Fruit fly (Drosophila melanogaster) whole organism, larva: ENCODE results near the gene CG32708.
A peak's percentile ranks its signal among the peaks of the same experiment; 100 is the strongest.

Source experiments
- noc ChIP-seq: fragments of 200-800 bp; sonication (Bioruptor generic); optimal IDR thresholded peaks from 3 replicates; lab custom pipeline; 2019; ENCODE audit warnings: missing biosample characterization, mild to moderate bottlenecking, missing genetic modification characterization, moderate library complexity

The CG32708 gene

DNA sequence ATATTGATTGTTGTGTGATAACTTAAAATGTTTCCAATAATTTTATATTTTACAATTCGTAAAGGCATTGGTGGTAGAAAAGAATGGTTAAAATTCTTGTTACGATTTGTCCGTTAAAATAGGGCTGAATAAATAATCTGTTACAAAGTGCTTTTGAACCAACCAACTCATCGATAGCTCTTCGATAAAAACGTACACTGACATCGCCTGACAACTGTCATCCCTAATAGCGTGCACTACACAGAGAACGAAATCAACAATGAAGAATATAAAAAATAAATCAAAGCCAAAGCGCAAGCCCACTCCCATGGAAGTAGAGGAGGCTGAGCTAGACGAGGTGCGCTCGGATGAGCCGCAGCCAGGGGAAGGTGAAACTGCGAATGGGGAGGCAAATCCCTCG is at the start of gene CG32708:
TSS of gene CG32708 (plus strand) at position 207 of the 400 bp plus-strand sequence.
- TF ChIP-seq noc (tag; lab: Kevin White, UChicago), result no peak

DNA sequence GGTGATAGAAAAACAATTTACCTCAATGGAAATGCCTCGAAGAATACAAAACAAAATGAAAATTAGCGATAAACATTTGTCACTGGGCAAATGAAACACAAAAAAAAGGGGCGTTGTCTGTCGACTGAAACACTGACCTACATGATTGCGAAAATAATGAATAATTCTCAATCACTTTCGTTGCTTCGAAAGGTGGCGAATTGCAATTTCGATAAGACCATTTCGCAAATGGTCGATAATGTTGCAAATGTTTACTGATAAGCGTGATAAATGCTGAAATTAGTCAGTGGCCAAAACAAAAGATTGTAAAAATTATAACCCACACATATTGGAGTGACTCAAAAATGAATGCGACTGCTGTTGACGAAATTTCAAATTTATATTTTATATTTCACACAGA is 49.6 kb upstream of the CG32708 start:
- no peak for TF ChIP-seq noc (tag; lab: Kevin White, UChicago)

DNA sequence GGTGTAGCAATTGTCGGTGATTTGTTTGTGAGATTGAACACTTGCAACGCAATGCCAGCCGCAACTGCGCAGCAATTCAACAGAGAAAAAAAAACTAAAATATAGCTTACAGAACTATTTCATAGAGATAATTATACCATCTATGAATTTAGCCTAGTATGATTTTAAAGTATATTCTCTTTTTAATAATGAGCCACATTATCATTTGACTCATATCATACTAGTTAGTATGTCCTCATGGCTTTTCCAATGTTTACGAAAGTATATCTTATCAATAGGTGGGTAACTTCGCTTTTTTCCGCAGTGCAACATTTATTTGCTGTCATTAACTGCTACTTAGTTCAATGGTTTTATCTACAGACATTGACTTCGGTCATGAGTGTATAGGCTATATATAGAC is 47.0 kb upstream of the CG32708 start:
- no peak for TF ChIP-seq noc (tag; lab: Kevin White, UChicago)

DNA sequence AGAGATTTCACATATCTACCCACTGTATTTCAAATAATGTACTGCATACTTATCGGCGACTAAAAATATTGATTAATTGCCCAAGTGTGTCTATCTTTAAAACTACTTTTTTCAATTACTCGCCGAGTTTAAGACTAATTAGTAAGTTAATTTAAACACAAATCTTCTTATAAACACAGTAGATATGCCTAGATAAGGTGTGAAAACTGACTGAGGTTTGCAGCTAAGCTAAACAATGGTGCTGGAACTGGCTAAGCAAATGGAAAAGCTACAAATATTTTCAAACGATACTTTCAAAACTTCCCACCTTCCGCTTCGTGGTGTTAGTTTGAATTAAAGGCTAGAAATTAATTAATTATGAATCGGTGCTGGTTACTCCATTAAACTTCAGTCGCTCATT is 44.9 kb upstream of the CG32708 start:
- TF ChIP-seq noc (tag; lab: Kevin White, UChicago), result no peak

DNA sequence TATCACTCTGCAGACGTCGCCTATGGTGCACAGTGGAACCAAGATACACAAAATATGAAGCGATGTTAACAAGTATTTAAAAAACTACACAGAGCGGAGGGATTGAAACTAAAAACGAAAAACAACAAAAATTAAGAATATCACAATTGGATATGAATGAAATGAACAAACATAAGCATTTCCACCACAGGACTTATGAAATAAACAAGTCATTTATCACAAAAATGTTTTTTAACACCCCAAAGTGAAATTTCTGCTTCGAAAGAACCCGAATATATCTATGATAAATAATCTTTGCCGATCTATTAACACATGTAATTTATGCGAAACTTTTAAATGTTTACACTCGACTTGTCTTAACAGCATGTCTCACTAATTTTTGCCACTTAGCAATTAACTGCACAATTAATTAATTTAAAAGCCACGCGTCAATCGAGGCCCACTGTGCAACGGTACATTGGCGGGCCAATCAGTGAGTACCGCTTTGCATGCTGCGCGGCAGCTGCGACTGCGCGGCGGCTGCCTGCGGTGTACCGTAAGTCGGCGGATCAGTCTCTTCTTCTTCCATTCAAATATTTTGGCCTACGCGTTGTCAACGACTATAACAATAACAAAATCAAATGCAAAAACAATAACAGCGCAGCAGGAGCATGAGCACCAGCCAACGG is 43.8 kb upstream of the CG32708 start:
- no peak for TF ChIP-seq noc (tag; lab: Kevin White, UChicago)

DNA sequence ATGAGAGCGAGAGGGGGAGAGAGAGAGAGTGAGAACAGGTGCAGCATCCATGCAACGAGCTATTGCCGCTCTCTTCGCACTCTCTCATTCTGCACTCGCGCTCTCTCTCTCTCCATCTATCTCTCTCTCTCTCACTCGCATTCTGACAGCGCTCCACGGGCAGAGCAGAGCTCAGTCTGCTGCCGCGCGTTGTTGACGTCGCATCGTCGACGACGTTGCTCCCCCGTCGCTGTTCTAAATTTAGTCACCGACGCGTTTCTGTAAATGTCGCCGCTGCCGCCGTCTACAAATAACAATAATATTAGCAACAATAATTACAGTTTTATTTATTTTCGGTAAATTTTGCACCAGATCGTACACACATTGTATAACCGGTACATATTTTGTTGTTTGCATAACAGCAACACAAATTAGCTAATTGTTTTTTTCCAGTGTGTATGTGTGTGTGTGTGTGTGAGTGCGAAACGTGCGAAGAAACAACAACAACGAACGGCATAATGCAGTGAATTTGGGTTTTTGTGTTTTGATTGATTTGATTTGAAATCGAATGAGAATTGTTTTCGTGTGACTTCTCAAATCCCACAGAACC is 43.2 kb upstream of the CG32708 start:
- no peak for TF ChIP-seq noc (tag; lab: Kevin White, UChicago)

DNA sequence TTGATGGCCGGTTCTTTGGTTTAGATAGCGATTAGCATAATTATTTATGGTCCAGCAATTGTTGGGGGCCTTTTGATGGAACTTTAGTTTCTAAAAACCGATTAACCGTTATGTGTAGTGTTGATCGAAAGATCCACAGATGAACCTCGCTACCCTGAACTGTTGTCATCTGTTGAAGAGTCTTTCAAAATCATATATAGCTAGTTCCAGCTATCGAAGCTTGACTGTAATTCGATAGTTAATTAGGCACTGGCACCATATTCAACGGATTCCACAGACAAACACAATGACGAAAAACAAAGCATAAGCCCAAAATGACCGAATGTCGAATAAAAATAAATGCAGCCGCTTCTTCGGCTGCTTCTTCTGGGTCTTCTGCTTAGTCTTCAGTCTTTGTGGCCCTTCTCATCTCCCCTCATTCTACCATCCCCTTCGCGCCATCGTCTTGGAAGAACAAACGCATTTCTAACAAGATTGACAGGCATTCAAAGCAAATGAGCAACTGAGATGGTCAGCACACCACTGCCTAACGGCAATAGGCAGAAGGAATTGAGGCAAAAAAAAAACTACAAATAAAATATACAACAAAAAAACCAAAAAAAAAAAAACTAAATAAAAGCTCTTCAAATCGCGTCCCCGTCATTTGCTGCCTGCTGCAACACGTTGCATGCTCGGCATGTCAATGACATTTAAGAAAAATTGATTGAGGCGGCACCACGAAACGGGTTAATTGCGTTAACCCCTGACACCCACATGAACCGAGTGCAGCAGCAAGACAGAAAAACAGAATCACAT is 41.8 kb upstream of the CG32708 start:
- TF ChIP-seq noc (tag; lab: Kevin White, UChicago), result no peak

DNA sequence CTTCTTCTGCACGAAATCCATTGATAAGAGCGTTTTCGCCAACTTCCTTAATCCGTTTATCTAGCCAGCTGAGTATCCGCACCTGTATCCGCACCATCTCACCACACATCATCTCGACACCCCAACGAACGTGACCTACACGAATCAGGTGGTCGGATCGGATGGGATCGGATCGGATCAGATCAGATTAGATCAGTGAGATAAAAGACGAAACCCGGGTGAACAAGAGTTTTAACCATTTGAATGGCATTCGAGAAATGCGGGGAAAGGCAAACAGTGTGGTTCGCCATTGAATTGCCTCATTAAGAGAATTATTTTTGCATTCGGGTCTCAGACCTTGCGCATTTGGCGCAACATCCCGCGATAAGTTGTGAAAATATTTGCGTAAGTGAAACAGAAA is 40.9 kb upstream of the CG32708 start:
- no peak for TF ChIP-seq noc (tag; lab: Kevin White, UChicago)

DNA sequence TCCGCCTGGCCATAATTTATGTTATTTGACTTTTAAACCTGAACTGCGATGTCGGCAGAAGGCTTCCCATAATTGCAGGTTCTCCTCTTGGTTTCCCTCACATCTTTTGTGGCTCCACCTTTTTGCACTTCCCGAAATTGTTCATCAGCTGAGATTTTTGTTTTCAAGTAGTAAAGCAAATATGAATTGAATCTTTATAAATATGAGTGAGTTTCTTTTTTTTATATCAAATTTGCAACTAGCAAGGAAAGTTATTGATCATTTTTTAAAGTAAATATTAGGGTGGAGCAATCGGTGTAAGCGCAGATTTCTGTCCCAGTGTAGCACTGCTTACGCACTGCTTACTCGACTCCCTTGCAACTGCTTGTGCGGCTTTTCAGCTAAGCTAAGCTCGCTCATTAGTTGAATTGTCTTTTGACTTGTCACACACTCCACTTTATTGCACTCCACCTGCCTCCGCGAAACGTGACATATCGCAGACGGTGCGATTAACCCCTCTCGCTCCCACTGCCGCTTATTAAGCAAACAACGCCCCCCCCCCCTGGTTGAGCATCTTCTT is 39.3 kb upstream of the CG32708 start:
- no peak for TF ChIP-seq noc (tag; lab: Kevin White, UChicago)

DNA sequence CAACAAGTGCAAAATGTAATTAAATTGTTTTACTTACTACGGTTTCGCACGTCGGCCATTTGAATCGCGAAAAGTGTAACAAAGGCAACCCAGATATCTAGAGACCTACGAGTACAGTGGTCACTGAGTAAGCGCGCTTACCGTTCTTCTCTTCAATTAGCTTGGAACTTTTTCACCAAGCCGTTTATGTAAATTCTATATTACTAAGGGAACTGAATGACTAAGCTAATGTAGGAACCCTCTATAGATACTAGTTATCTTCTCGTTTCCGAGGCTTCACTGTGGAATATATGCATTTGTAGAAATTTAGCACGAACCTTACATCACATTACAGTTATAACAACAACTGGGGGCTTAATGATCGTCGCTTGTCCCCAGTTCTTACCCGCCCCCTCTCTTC is 38.7 kb upstream of the CG32708 start:
- no peak for TF ChIP-seq noc (tag; lab: Kevin White, UChicago)

DNA sequence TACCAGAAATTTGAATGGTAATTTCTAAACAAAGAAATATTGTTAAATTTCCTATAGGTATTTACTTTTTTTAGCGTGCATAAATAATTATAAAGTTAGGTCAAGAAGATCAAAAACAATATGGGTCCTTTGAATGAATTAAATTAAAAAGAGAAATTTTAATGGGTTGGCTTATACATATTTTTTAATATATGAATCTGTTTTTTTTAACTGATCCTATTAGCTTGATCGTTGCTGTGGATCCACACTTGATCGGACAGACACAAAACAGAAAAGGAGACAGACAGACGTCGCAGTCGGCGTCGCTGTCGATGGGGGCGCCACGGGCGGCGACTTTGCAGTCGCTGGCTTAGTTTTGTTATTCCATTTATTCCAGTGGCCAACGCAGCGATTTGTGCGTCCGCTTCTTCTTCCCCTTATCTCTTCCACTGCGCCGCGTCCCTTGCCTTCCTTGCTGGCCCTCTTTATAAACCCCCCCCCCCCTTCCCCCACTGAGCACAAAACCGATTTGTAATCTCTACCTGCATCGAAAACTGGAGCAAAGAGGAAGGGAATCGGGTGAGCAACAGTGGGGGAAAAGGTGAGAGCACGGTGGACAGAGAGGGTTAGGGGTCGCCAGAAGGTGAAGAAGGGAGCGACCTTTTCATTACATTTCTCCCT is 37.9 kb upstream of the CG32708 start:
- peak; percentile 21 for TF ChIP-seq noc (tag; lab: Kevin White, UChicago)

DNA sequence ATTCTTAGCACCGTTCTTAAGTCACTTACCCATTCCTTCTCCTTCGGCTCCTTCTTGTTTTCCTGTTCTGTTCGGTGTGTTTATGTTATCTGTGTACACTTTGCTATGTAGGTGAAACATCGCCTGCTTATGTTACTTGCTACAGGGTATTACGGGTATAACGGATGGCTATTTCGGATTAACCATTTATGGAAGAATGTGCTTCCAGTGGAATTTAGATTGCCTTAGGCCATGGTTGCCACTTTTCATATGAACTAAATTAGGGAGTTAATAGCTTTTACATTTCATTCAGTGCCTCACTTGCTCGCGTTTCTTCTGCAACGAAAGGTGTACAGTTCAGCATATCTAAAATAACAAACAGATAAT is 37.4 kb upstream of the CG32708 start:
- no peak for TF ChIP-seq noc (tag; lab: Kevin White, UChicago)

DNA sequence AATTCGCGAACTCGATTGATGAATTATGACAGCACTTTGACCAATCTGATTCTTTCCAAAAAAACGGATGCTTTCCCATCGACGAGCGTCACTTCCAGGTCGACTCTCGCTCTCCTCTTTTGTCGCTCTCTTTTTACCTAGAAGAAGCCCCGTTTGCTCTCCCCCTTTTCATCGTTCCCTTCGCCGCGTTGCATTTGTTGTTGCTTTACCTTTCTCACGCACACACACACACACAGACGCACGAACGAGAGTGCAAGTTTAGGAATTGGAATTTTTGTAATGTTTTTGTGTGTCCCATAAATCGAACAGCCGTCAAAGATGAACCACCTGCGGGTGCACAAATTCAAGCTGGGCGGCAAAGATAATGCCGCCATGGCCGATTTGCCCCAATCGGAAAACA is 36.8 kb upstream of the CG32708 start:
- TF ChIP-seq noc (tag; lab: Kevin White, UChicago), result no peak

DNA sequence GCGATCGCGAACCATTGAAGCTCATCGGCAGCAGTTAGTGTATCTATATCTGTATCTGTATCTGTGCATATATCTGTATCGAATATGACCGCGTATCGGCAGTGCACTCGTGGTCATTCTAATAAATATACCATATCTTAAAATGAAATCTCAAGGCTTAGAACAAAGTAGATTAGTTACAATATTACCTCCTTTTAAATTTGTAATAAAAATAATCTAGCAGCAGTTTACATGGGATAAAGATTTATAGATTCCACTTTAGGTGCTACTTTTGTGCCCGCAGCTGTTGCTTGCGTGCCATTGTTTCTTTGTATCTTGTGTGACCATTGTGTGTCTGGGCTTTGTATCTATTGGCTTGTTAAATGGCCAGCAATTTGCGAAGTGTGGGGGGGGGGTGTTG is 25.7 kb upstream of the CG32708 start:
- peak; percentile 79 for TF ChIP-seq noc (tag; lab: Kevin White, UChicago)

DNA sequence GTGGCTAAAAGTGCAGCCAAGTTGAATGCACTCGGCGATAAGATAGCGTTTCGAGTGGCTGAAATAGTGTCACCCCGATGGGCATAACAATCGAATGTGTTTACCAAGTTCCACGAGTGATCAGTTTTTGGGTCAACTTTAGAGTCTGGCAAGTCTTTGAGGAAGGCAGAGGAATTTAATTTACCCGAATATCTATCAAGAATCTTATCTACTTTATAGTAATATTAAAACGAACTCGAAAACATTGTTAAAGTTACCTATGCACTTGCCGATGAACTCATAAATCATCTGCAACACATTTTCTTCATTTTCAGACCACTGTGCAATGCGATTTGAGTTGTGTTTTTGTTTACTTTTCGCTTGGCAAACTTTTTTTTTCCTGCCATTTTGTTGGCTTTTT is 24.4 kb upstream of the CG32708 start:
- TF ChIP-seq noc (tag; lab: Kevin White, UChicago), result no peak

DNA sequence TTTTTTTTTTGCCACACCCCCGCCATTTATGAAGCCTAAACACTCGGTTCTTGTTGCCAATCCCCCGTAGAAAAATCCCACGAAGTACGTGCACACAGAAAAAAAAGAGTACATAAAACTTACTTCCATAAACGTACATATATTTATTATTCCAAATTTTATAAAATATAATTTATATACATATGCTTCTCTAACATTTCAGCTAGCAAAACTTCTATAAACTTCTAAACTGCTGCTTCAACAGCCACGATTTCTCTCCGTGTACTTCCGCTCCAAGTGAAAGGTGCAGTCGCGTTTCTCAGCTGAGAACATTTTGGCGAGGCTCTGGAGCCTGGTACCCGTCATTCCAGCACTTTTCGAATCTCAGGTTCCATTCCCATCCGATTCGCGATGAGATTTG is 23.1 kb upstream of the CG32708 start:
- TF ChIP-seq noc (tag; lab: Kevin White, UChicago), result peak; percentile 24
